Worm (Caenorhabditis elegans) whole organism, young adult: ENCODE results near the gene cyp-25A4.

ENCODE experiments used
- B0336.3 ChIP-seq: fragments of 200-800 bp; sonication (Bioruptor generic); IDR thresholded peaks from 2 replicates; pipeline ENCODE4 v1.3.6; 2022; ENCODE audit warnings: missing genetic modification characterization, missing compliant biosample characterization
- C06A6.2 ChIP-seq: fragments of 200-800 bp; sonication (Bioruptor generic); conservative IDR thresholded peaks from 2 replicates; pipeline ENCODE4 v1.3.6; 2022; ENCODE audit warnings: missing genetic modification characterization, missing compliant biosample characterization
- C17E4.6 ChIP-seq: fragments of 200-800 bp; sonication (Bioruptor generic); IDR thresholded peaks from 2 replicates; pipeline ENCODE4 v1.3.6; 2022; ENCODE audit warnings: missing genetic modification reagents, missing genetic modification characterization, missing compliant biosample characterization
- F10E7.11 ChIP-seq: sonication (generic microtip); optimal IDR thresholded peaks from 2 replicates; lab custom pipeline; 2017; ENCODE audit warnings: mild to moderate bottlenecking, missing genetic modification characterization, moderate library complexity, missing compliant biosample characterization
- F22D6.2 ChIP-seq: sonication (generic microtip); optimal IDR thresholded peaks from 2 replicates; lab custom pipeline; 2016; ENCODE audit warnings: mild to moderate bottlenecking, missing genetic modification characterization, missing compliant biosample characterization
- F52B5.7 ChIP-seq: sonication (generic microtip); optimal IDR thresholded peaks from 2 replicates; lab custom pipeline; 2016; ENCODE audit warnings: mild to moderate bottlenecking, missing genetic modification characterization, missing compliant biosample characterization
- K12H6.12 ChIP-seq: fragments of 200-800 bp; sonication (Bioruptor generic); optimal IDR thresholded peaks from 2 replicates; lab custom pipeline; 2018; ENCODE audit warnings: mild to moderate bottlenecking, missing genetic modification characterization, missing compliant biosample characterization
- T07F8.4 ChIP-seq: sonication (generic microtip); optimal IDR thresholded peaks from 2 replicates; lab custom pipeline; 2016; ENCODE audit warnings: mild to moderate bottlenecking, missing genetic modification characterization, moderate library complexity, missing compliant biosample characterization
- Y53G8AR.9 ChIP-seq: fragments of 200-800 bp; sonication (Bioruptor generic); conservative IDR thresholded peaks from 2 replicates; pipeline ENCODE4 v1.3.6; 2022; ENCODE audit warnings: missing genetic modification reagents, missing genetic modification characterization, missing compliant biosample characterization
- ama-1 ChIP-seq, 3 experiments: fragments of 150-350 bp in 1 of 3; sonication (generic microtip) in 2 of 3; optimal IDR thresholded peaks; 2 replicates each; lab custom pipeline; 2014 to 2018; ENCODE audit warnings: missing biosample characterization in 2 of 3, missing genetic modification characterization in 2 of 3, missing genetic modification reagents in 2 of 3
- atf-7 ChIP-seq: sonication (generic microtip); optimal IDR thresholded peaks from 2 replicates; lab custom pipeline; 2017; ENCODE audit warnings: mild to moderate bottlenecking, missing genetic modification characterization, missing compliant biosample characterization
- attf-3 ChIP-seq: fragments of 200-800 bp; sonication (Bioruptor generic); conservative IDR thresholded peaks from 2 replicates; pipeline ENCODE4 v1.3.6; 2022; ENCODE audit warnings: missing genetic modification reagents, missing genetic modification characterization, missing compliant biosample characterization
- cebp-1 ChIP-seq, 2 experiments: fragments of 200-800 bp in 1 of 2; sonication (Bioruptor generic) in 1 of 2; sonication (generic microtip) in 1 of 2; IDR thresholded peaks in 1 of 2; optimal IDR thresholded peaks in 1 of 2; 2 replicates each; pipeline versions ENCODE4 v1.3.6 to Lab custom; 2017 to 2022; ENCODE audit warnings: missing compliant biosample characterization in 2 of 2, missing genetic modification characterization in 2 of 2, mild to moderate bottlenecking in 1 of 2, missing genetic modification reagents in 1 of 2, moderate library complexity in 1 of 2
- ceh-100 ChIP-seq: fragments of 200-800 bp; sonication (Bioruptor generic); IDR thresholded peaks from 2 replicates; pipeline ENCODE4 v1.3.6; 2022; ENCODE audit warnings: missing genetic modification reagents, missing genetic modification characterization, missing compliant biosample characterization
- ceh-27 ChIP-seq: fragments of 200-800 bp; sonication (Bioruptor generic); optimal IDR thresholded peaks from 2 replicates; lab custom pipeline; 2018; ENCODE audit warnings: mild to moderate bottlenecking, missing genetic modification characterization, moderate library complexity, missing compliant biosample characterization
- ceh-58 ChIP-seq: fragments of 200-800 bp; sonication (Bioruptor generic); IDR thresholded peaks from 2 replicates; pipeline ENCODE4 v1.3.6; 2022; ENCODE audit warnings: missing genetic modification characterization, missing compliant biosample characterization
- chd-7 ChIP-seq: sonication (generic microtip); optimal IDR thresholded peaks from 2 replicates; lab custom pipeline; 2016; ENCODE audit warnings: mild to moderate bottlenecking, missing genetic modification characterization, moderate library complexity, missing compliant biosample characterization
- die-1 ChIP-seq: sonication (generic microtip); optimal IDR thresholded peaks from 2 replicates; lab custom pipeline; 2016; ENCODE audit warnings: missing genotype, mild to moderate bottlenecking, missing genetic modification characterization, missing compliant biosample characterization
- dpff-1 ChIP-seq: sonication (generic microtip); optimal IDR thresholded peaks from 2 replicates; lab custom pipeline; 2017; ENCODE audit warnings: mild to moderate bottlenecking, missing genetic modification characterization, missing compliant biosample characterization
- efl-1 ChIP-seq: fragments of 150-350 bp; optimal IDR thresholded peaks from 2 replicates; lab custom pipeline; 2014; ENCODE audit warnings: missing biosample characterization, missing genetic modification reagents, missing genetic modification characterization
- egl-44 ChIP-seq: fragments of 200-800 bp; sonication (Bioruptor generic); IDR thresholded peaks from 2 replicates; pipeline ENCODE4 v1.3.6; 2022; ENCODE audit warnings: missing genetic modification reagents, missing genetic modification characterization, missing compliant biosample characterization
- ekl-4 ChIP-seq: fragments of 200-800 bp; sonication (Bioruptor generic); IDR thresholded peaks from 2 replicates; pipeline ENCODE4 v1.3.6; 2022; ENCODE audit warnings: missing genetic modification reagents, missing genetic modification characterization, missing compliant biosample characterization
- hrde-1 ChIP-seq: sonication (generic microtip); optimal IDR thresholded peaks from 2 replicates; lab custom pipeline; 2016; ENCODE audit warnings: missing genetic modification characterization, mild to moderate bottlenecking, missing compliant biosample characterization, moderate library complexity, missing genotype, missing genetic modification reagents, borderline replicate concordance
- lag-1 ChIP-seq: fragments of 200-800 bp; sonication (Bioruptor generic); IDR thresholded peaks from 2 replicates; pipeline ENCODE4 v1.3.6; 2022; ENCODE audit warnings: missing genetic modification reagents, missing genetic modification characterization, missing compliant biosample characterization
- let-526 ChIP-seq: fragments of 200-800 bp; sonication (Bioruptor generic); IDR thresholded peaks from 2 replicates; pipeline ENCODE4 v1.3.6; 2022; ENCODE audit warnings: missing genetic modification reagents, missing genetic modification characterization, missing compliant biosample characterization
- let-607 ChIP-seq, 2 experiments: fragments of 200-800 bp in 1 of 2; sonication (Bioruptor generic) in 1 of 2; sonication (generic microtip) in 1 of 2; optimal IDR thresholded peaks; 2 replicates each; lab custom pipeline; 2016 to 2018; ENCODE audit warnings: mild to moderate bottlenecking in 2 of 2, missing compliant biosample characterization in 2 of 2, missing genetic modification characterization in 2 of 2, moderate library complexity in 2 of 2, missing genotype in 1 of 2
- lin-35 ChIP-seq, 3 experiments: fragments of 150-350 bp in 2 of 3; sonication (generic microtip) in 1 of 3; optimal IDR thresholded peaks; 2 replicates each; lab custom pipeline; 2014 to 2018; ENCODE audit warnings: missing biosample characterization in 3 of 3, missing genetic modification characterization in 3 of 3, missing genetic modification reagents in 3 of 3
- lin-40 ChIP-seq: sonication (generic microtip); optimal IDR thresholded peaks from 2 replicates; lab custom pipeline; 2016; ENCODE audit warnings: missing genetic modification characterization, mild to moderate bottlenecking, missing compliant biosample characterization, missing genotype, missing genetic modification reagents
- lin-54 ChIP-seq: fragments of 200-800 bp; sonication (Bioruptor generic); optimal IDR thresholded peaks from 2 replicates; lab custom pipeline; 2018; ENCODE audit warnings: mild to moderate bottlenecking, missing genetic modification characterization, missing compliant biosample characterization
- mxl-1 ChIP-seq: sonication (generic microtip); optimal IDR thresholded peaks from 2 replicates; lab custom pipeline; 2016; ENCODE audit warnings: missing genetic modification characterization, missing compliant biosample characterization
- nfya-1 ChIP-seq: sonication (generic microtip); optimal IDR thresholded peaks from 2 replicates; lab custom pipeline; 2017; ENCODE audit warnings: antibody characterized with exemption, missing compliant biosample characterization, missing genetic modification characterization, borderline replicate concordance; ENCODE audit not compliant: insufficient read depth
- nfyb-1 ChIP-seq: fragments of 200-800 bp; sonication (Bioruptor generic); IDR thresholded peaks from 2 replicates; pipeline ENCODE4 v1.3.6; 2022; ENCODE audit warnings: missing genetic modification reagents, missing genetic modification characterization, missing compliant biosample characterization
- nhr-80 ChIP-seq: sonication (generic microtip); optimal IDR thresholded peaks from 2 replicates; lab custom pipeline; 2016; ENCODE audit warnings: missing genetic modification characterization, missing compliant biosample characterization
- nhr-90 ChIP-seq: sonication (generic microtip); optimal IDR thresholded peaks from 2 replicates; lab custom pipeline; 2016; ENCODE audit warnings: missing genotype, mild to moderate bottlenecking, missing genetic modification characterization, missing compliant biosample characterization
- pbrm-1 ChIP-seq: fragments of 200-800 bp; sonication (Bioruptor generic); IDR thresholded peaks from 2 replicates; pipeline ENCODE4 v1.3.6; 2022; ENCODE audit warnings: missing genetic modification reagents, missing genetic modification characterization, missing compliant biosample characterization
- rcor-1 ChIP-seq: fragments of 200-800 bp; sonication (Bioruptor generic); IDR thresholded peaks from 2 replicates; pipeline ENCODE4 v1.3.6; 2022; ENCODE audit warnings: missing genetic modification reagents, missing genetic modification characterization, missing compliant biosample characterization
- rec-8 ChIP-seq, 2 experiments: sonication (generic microtip); optimal IDR thresholded peaks; 2 replicates each; lab custom pipeline; 2016; ENCODE audit warnings: mild to moderate bottlenecking in 2 of 2, missing genetic modification characterization in 2 of 2, missing genetic modification reagents in 2 of 2, missing genotype in 2 of 2, missing biosample characterization in 1 of 2, missing compliant biosample characterization in 1 of 2, moderate library complexity in 1 of 2
- repo-1 ChIP-seq: sonication (generic microtip); optimal IDR thresholded peaks from 2 replicates; lab custom pipeline; 2017; ENCODE audit warnings: mild to moderate bottlenecking, missing genetic modification characterization, missing compliant biosample characterization
- sea-2 ChIP-seq: fragments of 200-800 bp; sonication (Bioruptor generic); IDR thresholded peaks from 2 replicates; pipeline ENCODE4 v1.3.6; 2022; ENCODE audit warnings: missing genetic modification characterization, missing compliant biosample characterization
- snpc-1.3 ChIP-seq: sonication (generic microtip); optimal IDR thresholded peaks from 2 replicates; lab custom pipeline; 2017; ENCODE audit warnings: missing genetic modification characterization, mild to moderate bottlenecking, missing compliant biosample characterization, antibody characterized with exemption, moderate library complexity, missing genotype, missing genetic modification reagents; ENCODE audit not compliant: insufficient read depth
- somi-1 ChIP-seq: fragments of 200-800 bp; sonication (Bioruptor generic); optimal IDR thresholded peaks from 2 replicates; lab custom pipeline; 2018; ENCODE audit warnings: mild to moderate bottlenecking, missing genetic modification characterization, missing compliant biosample characterization
- tbx-9 ChIP-seq: sonication (generic microtip); optimal IDR thresholded peaks from 2 replicates; lab custom pipeline; 2016; ENCODE audit warnings: borderline replicate concordance, missing genetic modification characterization, inconsistent platforms, missing compliant biosample characterization
- tlf-1 ChIP-seq: fragments of 200-800 bp; sonication (Bioruptor generic); optimal IDR thresholded peaks from 2 replicates; lab custom pipeline; 2018; ENCODE audit warnings: mild to moderate bottlenecking, missing genetic modification characterization, missing compliant biosample characterization
- zfh-2 ChIP-seq: fragments of 200-800 bp; sonication (Bioruptor generic); conservative IDR thresholded peaks from 2 replicates; pipeline ENCODE4 v1.3.6; 2022; ENCODE audit warnings: missing genetic modification reagents, missing genetic modification characterization, missing compliant biosample characterization
- ztf-22 ChIP-seq: fragments of 200-800 bp; sonication (Bioruptor generic); optimal IDR thresholded peaks from 2 replicates; lab custom pipeline; 2018; ENCODE audit warnings: mild to moderate bottlenecking, missing genetic modification characterization, moderate library complexity, missing compliant biosample characterization
- ztf-26 ChIP-seq: sonication (generic microtip); optimal IDR thresholded peaks from 2 replicates; lab custom pipeline; 2017; ENCODE audit warnings: missing genetic modification characterization, missing compliant biosample characterization

The cyp-25A4 gene

ce11 chrIII:3801379-3801894, 50.4 kb downstream of the cyp-25A4 start:
- TF ChIP-seq lin-35 (GFP tag; optimal IDR thresholded peaks at IDR 0.05; lab: Kevin White, UChicago) (peak in 2 of 3 experiments; percentile 22 to 88), snpc-1.3 (tag; lab: Kevin White, UChicago) (no peak), nhr-90 (tag; lab: Kevin White, UChicago) (peak; percentile 30), ceh-58 (GFP tag; lab: Robert Waterston, UW) (no peak), pbrm-1 (GFP tag; lab: Robert Waterston, UW) (peak; percentile 84), lag-1 (no peak), F52B5.7 (tag; lab: Kevin White, UChicago) (peak; percentile 7), cebp-1 (GFP tag; IDR thresholded peaks at IDR 0.05; lab: Robert Waterston, UW) (no peak), cebp-1 (tag; optimal IDR thresholded peaks at IDR 0.05; lab: Kevin White, UChicago) (peak; percentile 93), repo-1 (tag; lab: Kevin White, UChicago) (peak; percentile 69), mxl-1 (tag; lab: Kevin White, UChicago) (no peak), egl-44 (GFP tag; lab: Robert Waterston, UW) (peak; percentile 56; the same call in 1 of the 2 replicates), somi-1 (GFP tag; lab: Kevin White, UChicago) (peak; percentile 98), atf-7 (tag; lab: Kevin White, UChicago) (peak; percentile 84), F10E7.11 (peak; percentile 43), die-1 (tag; lab: Kevin White, UChicago) (peak; percentile 64), let-607 (tag; optimal IDR thresholded peaks at IDR 0.05; lab: Kevin White, UChicago) (peak in 1 of 2 experiments; percentile 83), zfh-2 (GFP tag; lab: Robert Waterston, UW) (peak; percentile 96), nfyb-1 (peak; percentile 92), rcor-1 (GFP tag; lab: Robert Waterston, UW) (peak; percentile 42), K12H6.12 (tag; lab: Kevin White, UChicago) (peak; percentile 95), attf-3 (GFP tag; lab: Robert Waterston, UW) (no peak), Y53G8AR.9 (GFP tag; lab: Robert Waterston, UW) (peak; percentile 62), F22D6.2 (tag; lab: Kevin White, UChicago) (peak; percentile 71), ekl-4 (peak; percentile 91), ceh-100 (GFP tag; lab: Robert Waterston, UW) (peak; percentile 18; the same call in 1 of the 2 replicates), ceh-27 (GFP tag; lab: Kevin White, UChicago) (peak; percentile 93), nfya-1 (no peak), tlf-1 (GFP tag; lab: Kevin White, UChicago) (peak; percentile 74), C17E4.6 (GFP tag; lab: Robert Waterston, UW) (0 out of 2 replicates have a peak, but pooled peaks have one; percentile 56), T07F8.4 (tag; lab: Kevin White, UChicago) (peak; percentile 76), nhr-80 (tag; lab: Kevin White, UChicago) (peak; percentile 72), B0336.3 (GFP tag; lab: Robert Waterston, UW) (peak; percentile 90), lin-40 (tag; lab: Kevin White, UChicago) (peak; percentile 95), tbx-9 (tag; lab: Kevin White, UChicago) (no peak), hrde-1 (tag; lab: Kevin White, UChicago) (no peak), chd-7 (tag; lab: Kevin White, UChicago) (peak; percentile 90), lin-54 (GFP tag; lab: Kevin White, UChicago) (peak; percentile 77), sea-2 (GFP tag; lab: Robert Waterston, UW) (peak; percentile 44; the same call in 1 of the 2 replicates), dpff-1 (tag; lab: Kevin White, UChicago) (peak; percentile 53), ama-1 (optimal IDR thresholded peaks at IDR 0.05; lab: Kevin White, UChicago) (peak; percentile 73), ama-1 (GFP tag; optimal IDR thresholded peaks at IDR 0.05; lab: Kevin White, UChicago) (no peak), ztf-26 (tag; lab: Kevin White, UChicago) (peak; percentile 94), C06A6.2 (peak; percentile 86), rec-8 (tag; optimal IDR thresholded peaks at IDR 0.05; lab: Kevin White, UChicago) (peak in 1 of 2 experiments; percentile 5), let-526 (GFP tag; lab: Robert Waterston, UW) (peak; percentile 84), ztf-22 (GFP tag; lab: Kevin White, UChicago) (peak; percentile 54), efl-1 (no peak)
